Fruit fly (Drosophila melanogaster) whole organism, embryonic: Measurements from ENCODE around the gene DIP1.

Experiments used
- CG14965 ChIP-seq: fragments of 200-800 bp; sonication (Bioruptor generic); optimal IDR thresholded peaks from 2 replicates; lab custom pipeline; 2016; ENCODE audit warnings: missing biosample characterization, missing genetic modification characterization, borderline replicate concordance
- crc ChIP-seq: fragments of 200-800 bp; sonication (Bioruptor generic); optimal IDR thresholded peaks from 2 replicates; lab custom pipeline; 2016; ENCODE audit warnings: missing biosample characterization, missing genetic modification characterization
- pan ChIP-seq, 4 experiments: fragments of >200 bp in 3 of 4; fragments of 200-800 bp in 1 of 4; sonication (Bioruptor generic) in 1 of 4; optimal IDR thresholded peaks in 3 of 4; IDR thresholded peaks in 1 of 4; 2 replicates each; pipeline versions ENCODE4 v1.3.6 to Lab custom; 2017 to 2022; ENCODE audit warnings: missing biosample characterization in 2 of 4, missing genetic modification characterization in 2 of 4, mixed read lengths in 1 of 4

DNA sequence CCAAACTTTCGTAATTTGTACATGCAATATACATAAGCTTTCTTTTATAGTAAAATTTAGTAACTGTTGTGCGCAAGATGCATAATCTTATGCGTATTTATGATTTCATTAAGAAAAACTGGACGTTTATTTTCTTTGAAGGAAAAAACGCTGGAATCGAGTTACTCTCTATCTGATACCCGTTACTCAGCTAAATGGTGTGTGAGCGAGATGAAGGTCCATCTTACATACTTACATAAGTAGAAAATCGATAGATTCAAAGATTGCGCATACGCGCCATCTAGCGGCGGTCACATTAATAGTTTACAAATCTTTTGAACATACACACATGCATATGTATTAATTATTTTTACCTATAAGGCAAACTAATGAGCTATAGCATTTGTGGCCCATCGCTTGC, 24.4 kb downstream of the DIP1 start:
- TF ChIP-seq crc (GFP tag; lab: Kevin White, UChicago) (no peak), pan (optimal IDR thresholded peaks at IDR 0.05; lab: Kevin White, UChicago) (no peak), pan (GFP tag; optimal IDR thresholded peaks at IDR 0.05 in 1 of 2, IDR thresholded peaks at IDR 0.05 in 1 of 2) (no peak), CG14965 (GFP tag; lab: Kevin White, UChicago) (no peak)
